Worm (Caenorhabditis elegans) whole organism, L4 larva: ENCODE measurements around the gene nspg-9.

Experiments
- T20F7.1 ChIP-seq: fragments of 200-800 bp; sonication (Bioruptor generic); optimal IDR thresholded peaks from 2 replicates; lab custom pipeline; 2018; ENCODE audit warnings: mild to moderate bottlenecking, missing genetic modification characterization, missing compliant biosample characterization
- aha-1 ChIP-seq: fragments of 150-350 bp; peaks from one replicate; lab custom pipeline; 2014; ENCODE audit warnings: missing biosample characterization, missing genetic modification characterization
- aly-2 ChIP-seq: sonication (generic microtip); optimal IDR thresholded peaks from 2 replicates; lab custom pipeline; 2018; ENCODE audit warnings: missing biosample characterization, missing genetic modification characterization
- dmd-8 ChIP-seq: fragments of 200-800 bp; sonication (Bioruptor generic); IDR thresholded peaks from 2 replicates; pipeline ENCODE4 v1.3.6; 2022; ENCODE audit warnings: missing genetic modification characterization, missing compliant biosample characterization
- mdt-29 ChIP-seq: fragments of 200-800 bp; sonication (Bioruptor generic); IDR thresholded peaks from 2 replicates; pipeline ENCODE4 v1.3.6; 2022; ENCODE audit warnings: missing genetic modification reagents, missing genetic modification characterization, missing compliant biosample characterization
- rbr-2 ChIP-seq: sonication (generic microtip); optimal IDR thresholded peaks from 2 replicates; lab custom pipeline; 2016; ENCODE audit warnings: missing genotype, missing genetic modification characterization, missing compliant biosample characterization
- snpc-1.2 ChIP-seq: fragments of 200-800 bp; sonication (Bioruptor generic); IDR thresholded peaks from 2 replicates; pipeline ENCODE4 v1.3.6; 2022; ENCODE audit warnings: missing genetic modification reagents, missing genetic modification characterization, missing compliant biosample characterization
- spr-1 ChIP-seq: sonication (generic microtip); optimal IDR thresholded peaks from 2 replicates; lab custom pipeline; 2016; ENCODE audit warnings: mild to moderate bottlenecking, missing genetic modification characterization, missing compliant biosample characterization
- unc-62 ChIP-seq, 3 experiments: fragments of 150-350 bp in 1 of 3; sonication (generic microtip); optimal IDR thresholded peaks in 2 of 3; peaks in 1 of 3; 1 replicate in 1 of 3; 2 replicates in 2 of 3; lab custom pipeline; 2014 to 2017; ENCODE audit warnings: missing biosample characterization in 3 of 3, missing genetic modification characterization in 3 of 3, missing genetic modification reagents in 3 of 3, missing genotype in 1 of 3

Gene nspg-9

DNA sequence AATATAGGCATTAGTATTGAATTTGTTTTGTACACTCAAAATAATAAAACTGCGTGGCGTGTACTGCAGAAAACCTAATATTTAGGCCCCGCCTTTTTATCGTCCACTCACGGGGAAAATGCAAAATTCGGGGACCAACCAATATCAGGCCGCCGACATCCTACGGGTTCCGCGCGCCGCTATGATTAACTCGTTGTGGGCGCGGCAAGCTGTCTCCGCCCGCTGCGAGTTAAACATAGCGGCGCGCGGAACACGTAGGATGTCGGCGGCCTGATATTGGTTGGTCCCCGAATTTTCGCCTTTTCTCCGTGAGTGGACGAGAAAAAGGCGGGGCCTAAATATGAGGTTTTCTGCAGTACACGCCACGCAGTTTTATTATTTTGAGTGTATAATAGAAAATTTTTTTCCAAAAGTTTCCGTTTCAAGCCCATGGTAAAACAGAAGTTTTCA lies 53.7 kb downstream of the nspg-9 start:
- TF ChIP-seq snpc-1.2 (GFP tag; lab: Robert Waterston, UW): peak; percentile 91
- TF ChIP-seq, all 104 proteins: peak for 1; not testable (repeated sequence) for 103

DNA sequence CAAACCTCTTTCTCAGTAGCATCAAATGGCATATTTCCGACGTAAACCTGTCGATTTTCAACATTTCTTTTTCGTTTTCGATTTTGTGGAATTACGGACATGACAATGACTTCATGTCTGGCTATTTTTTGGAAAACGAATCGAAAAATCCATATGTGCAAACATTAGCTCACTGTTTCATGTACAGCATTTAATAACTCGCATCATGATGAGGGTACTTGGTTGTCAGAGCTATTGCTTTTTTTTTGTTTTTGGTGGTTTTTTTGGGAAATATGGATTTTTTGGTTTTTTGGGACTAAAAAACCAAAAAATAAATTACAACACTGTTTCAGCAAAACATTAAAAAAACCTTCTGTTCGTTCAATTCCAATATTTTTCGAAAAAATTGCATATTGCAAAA lies 55.7 kb downstream of the nspg-9 start, which contains the start of gene Y57G11A.5:
Y57G11A.5 (minus strand) TSS at position 101 of the 400 bp plus-strand sequence.
- TF ChIP-seq aha-1 (tag; lab: Kevin White, UChicago): no peak
- peak in 1 of 2 experiments; percentile 32 for TF ChIP-seq unc-62 (GFP tag; optimal IDR thresholded peaks at IDR 0.05 in 1 of 2; lab: Kevin White, UChicago)
- no peak for TF ChIP-seq unc-62 (tag; optimal IDR thresholded peaks at IDR 0.05; lab: Kevin White, UChicago)
- no peak for TF ChIP-seq rbr-2 (tag; lab: Kevin White, UChicago)
- TF ChIP-seq dmd-8 (GFP tag; lab: Robert Waterston, UW): no peak
- TF ChIP-seq spr-1 (tag; lab: Kevin White, UChicago): no peak
- TF ChIP-seq mdt-29 (GFP tag; lab: Robert Waterston, UW): no peak
- no peak for TF ChIP-seq aly-2 (tag; lab: Kevin White, UChicago)
- no peak for TF ChIP-seq T20F7.1 (GFP tag; lab: Kevin White, UChicago)
